Fruit fly (Drosophila melanogaster) whole organism, embryonic: ENCODE data around the gene mus301.
A peak's percentile ranks its signal among the peaks of the same experiment; 100 is the strongest.

ENCODE experiments used
- B-H1 ChIP-seq: fragments of 200-800 bp; sonication (Bioruptor generic); IDR thresholded peaks from 3 replicates; pipeline ENCODE4 v1.3.6; 2022; ENCODE audit warnings: missing biosample characterization, missing genetic modification characterization
- BEAF-32 ChIP-seq: fragments of 200-800 bp; sonication (Bioruptor generic); optimal IDR thresholded peaks from 3 replicates; lab custom pipeline; 2017; ENCODE audit warnings: missing biosample characterization, missing genetic modification characterization, mild to moderate bottlenecking, moderate library complexity, missing genetic modification reagents
- Bgb ChIP-seq: fragments of 200-800 bp; sonication (Bioruptor generic); IDR thresholded peaks from 2 replicates; pipeline ENCODE4 v1.3.6; 2022; ENCODE audit warnings: missing biosample characterization, missing genetic modification characterization; ENCODE audit not compliant: partially characterized antibody
- CG10267 ChIP-seq: fragments of 200-800 bp; sonication (Bioruptor generic); optimal IDR thresholded peaks from 2 replicates; lab custom pipeline; 2018; ENCODE audit warnings: missing biosample characterization, mild to moderate bottlenecking, missing genetic modification characterization, moderate library complexity
- CG11723 ChIP-seq: fragments of 200-800 bp; sonication (Bioruptor generic); optimal IDR thresholded peaks from 2 replicates; lab custom pipeline; 2017; ENCODE audit warnings: missing biosample characterization, mild to moderate bottlenecking, missing genetic modification characterization
- CG12236 ChIP-seq: fragments of 200-800 bp; sonication (Bioruptor generic); optimal IDR thresholded peaks from 2 replicates; lab custom pipeline; 2016; ENCODE audit warnings: missing biosample characterization, missing genetic modification characterization
- CG13287 ChIP-seq: fragments of 200-800 bp; sonication (Bioruptor generic); IDR thresholded peaks from 2 replicates; pipeline ENCODE4 v1.3.6; 2022; ENCODE audit warnings: missing biosample characterization, missing genetic modification characterization; ENCODE audit not compliant: partially characterized antibody
- CG14014 ChIP-seq: fragments of 200-800 bp; sonication (Bioruptor generic); IDR thresholded peaks from 2 replicates; pipeline ENCODE4 v1.3.6; 2022; ENCODE audit warnings: missing biosample characterization, missing genetic modification characterization
- CG14710 ChIP-seq: fragments of 200-800 bp; sonication (Bioruptor generic); optimal IDR thresholded peaks from 3 replicates; lab custom pipeline; 2019; ENCODE audit warnings: missing biosample characterization, mild to moderate bottlenecking, missing genetic modification characterization, moderate library complexity
- CG15514 ChIP-seq: fragments of 200-800 bp; sonication (Bioruptor generic); optimal IDR thresholded peaks from 3 replicates; lab custom pipeline; 2017; ENCODE audit warnings: missing biosample characterization, missing genetic modification characterization, mild to moderate bottlenecking, moderate library complexity, missing genetic modification reagents
- CG16813 ChIP-seq: fragments of 200-800 bp; sonication (Bioruptor generic); IDR thresholded peaks from 3 replicates; pipeline ENCODE4 v1.3.6; 2022; ENCODE audit warnings: missing biosample characterization, missing genetic modification characterization; ENCODE audit not compliant: partially characterized antibody
- CG18011 ChIP-seq: fragments of 200-800 bp; sonication (Bioruptor generic); optimal IDR thresholded peaks from 2 replicates; lab custom pipeline; 2017; ENCODE audit warnings: missing biosample characterization, missing genetic modification characterization, mild to moderate bottlenecking, moderate library complexity, missing genotype
- CG2116 ChIP-seq: fragments of 200-800 bp; sonication (Bioruptor generic); optimal IDR thresholded peaks from 3 replicates; lab custom pipeline; 2018; ENCODE audit warnings: missing biosample characterization, mild to moderate bottlenecking, missing genetic modification characterization
- CG30403 ChIP-seq: fragments of 200-800 bp; sonication (Bioruptor generic); optimal IDR thresholded peaks from 3 replicates; lab custom pipeline; 2016; ENCODE audit warnings: missing biosample characterization, missing genetic modification characterization
- CG42726 ChIP-seq: fragments of 200-800 bp; sonication (Bioruptor generic); IDR thresholded peaks from 2 replicates; pipeline ENCODE4 v1.3.6; 2022; ENCODE audit warnings: missing biosample characterization, missing genetic modification characterization; ENCODE audit not compliant: partially characterized antibody
- CG43689 ChIP-seq: fragments of 200-800 bp; sonication (Bioruptor generic); IDR thresholded peaks from 2 replicates; pipeline ENCODE4 v1.3.6; 2022; ENCODE audit warnings: missing biosample characterization, missing genetic modification characterization
- CG9797 ChIP-seq: fragments of 200-800 bp; sonication (Bioruptor generic); optimal IDR thresholded peaks from 3 replicates; lab custom pipeline; 2018; ENCODE audit warnings: missing biosample characterization, mild to moderate bottlenecking, missing genetic modification characterization
- CoRest ChIP-seq: fragments of 200-800 bp; sonication (Bioruptor generic); optimal IDR thresholded peaks from 3 replicates; lab custom pipeline; 2018; ENCODE audit warnings: missing biosample characterization, mild to moderate bottlenecking, missing genetic modification characterization, moderate library complexity
- Dad ChIP-seq: fragments of 200-800 bp; sonication (Bioruptor generic); optimal IDR thresholded peaks from 3 replicates; lab custom pipeline; 2016; ENCODE audit warnings: missing biosample characterization, missing genetic modification characterization
- Doc3 ChIP-seq: fragments of 200-800 bp; sonication (Bioruptor generic); IDR thresholded peaks from 3 replicates; pipeline ENCODE4 v1.3.6; 2022; ENCODE audit warnings: missing biosample characterization, missing genetic modification characterization; ENCODE audit not compliant: partially characterized antibody
- E2f1 ChIP-seq: fragments of 200-800 bp; sonication (Bioruptor generic); IDR thresholded peaks from 2 replicates; pipeline ENCODE4 v1.3.6; 2022; ENCODE audit warnings: missing biosample characterization, missing genetic modification characterization
- Ets97D ChIP-seq: fragments of 200-800 bp; sonication (Bioruptor generic); optimal IDR thresholded peaks from 3 replicates; lab custom pipeline; 2016; ENCODE audit warnings: missing biosample characterization, missing genetic modification characterization
- GATAe ChIP-seq: fragments of 200-800 bp; sonication (Bioruptor generic); conservative IDR thresholded peaks from 2 replicates; pipeline ENCODE4 v1.3.6; 2022; ENCODE audit warnings: missing biosample characterization, missing genetic modification characterization
- HmgZ ChIP-seq: fragments of 200-800 bp; sonication (Bioruptor generic); optimal IDR thresholded peaks from 2 replicates; lab custom pipeline; 2018; ENCODE audit warnings: missing biosample characterization, mild to moderate bottlenecking, missing genetic modification characterization
- MBD-R2 ChIP-seq: fragments of 200-800 bp; sonication (Bioruptor generic); IDR thresholded peaks from 2 replicates; pipeline ENCODE4 v1.3.6; 2022; ENCODE audit warnings: missing biosample characterization, missing genetic modification characterization
- Myb ChIP-seq: fragments of 200-800 bp; sonication (Bioruptor generic); optimal IDR thresholded peaks from 2 replicates; lab custom pipeline; 2016; ENCODE audit warnings: missing biosample characterization, missing genetic modification characterization
- Opbp ChIP-seq: fragments of 200-800 bp; sonication (Bioruptor generic); IDR thresholded peaks from 3 replicates; pipeline ENCODE4 v1.3.6; 2022; ENCODE audit warnings: missing biosample characterization, missing genetic modification characterization; ENCODE audit not compliant: partially characterized antibody
- Sry-δ ChIP-seq: fragments of 200-800 bp; sonication (Bioruptor generic); optimal IDR thresholded peaks from 2 replicates; lab custom pipeline; 2016; ENCODE audit warnings: missing biosample characterization, missing genetic modification characterization
- Stat92E ChIP-seq, 3 experiments: fragments of >200 bp in 2 of 3; fragments of 200-800 bp in 1 of 3; sonication (Bioruptor generic) in 1 of 3; optimal IDR thresholded peaks; 2 replicates each; lab custom pipeline; 2017 to 2019; ENCODE audit warnings: missing biosample characterization in 3 of 3, missing genetic modification characterization in 3 of 3, mild to moderate bottlenecking in 1 of 3, moderate library complexity in 1 of 3
- TFAM ChIP-seq: fragments of 200-800 bp; sonication (Bioruptor generic); optimal IDR thresholded peaks from 2 replicates; lab custom pipeline; 2017; ENCODE audit warnings: missing biosample characterization, missing genetic modification characterization, inconsistent platforms
- ac ChIP-seq: fragments of 200-800 bp; sonication (Bioruptor generic); optimal IDR thresholded peaks from 3 replicates; lab custom pipeline; 2017; ENCODE audit warnings: missing biosample characterization, mild to moderate bottlenecking, missing genetic modification characterization
- bigmax ChIP-seq: fragments of 200-800 bp; sonication (Bioruptor generic); optimal IDR thresholded peaks from 2 replicates; lab custom pipeline; 2018; ENCODE audit warnings: missing biosample characterization, mild to moderate bottlenecking, missing genetic modification characterization
- cg ChIP-seq: fragments of 200-800 bp; sonication (Bioruptor generic); optimal IDR thresholded peaks from 3 replicates; lab custom pipeline; 2019; ENCODE audit warnings: missing biosample characterization, mild to moderate bottlenecking, missing genetic modification characterization, moderate library complexity
- chinmo ChIP-seq: fragments of 200-800 bp; sonication (Bioruptor generic); IDR thresholded peaks from 4 replicates; pipeline ENCODE4 v1.3.6; 2022; ENCODE audit warnings: missing biosample characterization, missing genetic modification characterization; ENCODE audit not compliant: partially characterized antibody
- crp ChIP-seq, 2 experiments: fragments of 200-800 bp; sonication (Bioruptor generic); optimal IDR thresholded peaks; 2 replicates in 1 of 2; 3 replicates in 1 of 2; lab custom pipeline; 2017; ENCODE audit warnings: missing biosample characterization in 2 of 2, missing genetic modification characterization in 2 of 2, mild to moderate bottlenecking in 1 of 2, moderate library complexity in 1 of 2
- dpn ChIP-seq, 2 experiments: fragments of 200-800 bp; sonication (Bioruptor generic); optimal IDR thresholded peaks; 3 replicates each; lab custom pipeline; 2016; ENCODE audit warnings: missing biosample characterization in 2 of 2, missing genetic modification characterization in 2 of 2
- fu2 ChIP-seq: fragments of 200-800 bp; sonication (Bioruptor generic); optimal IDR thresholded peaks from 2 replicates; lab custom pipeline; 2016; ENCODE audit warnings: missing biosample characterization, missing genetic modification characterization
- gfzf ChIP-seq: fragments of 200-800 bp; sonication (Bioruptor generic); optimal IDR thresholded peaks from 2 replicates; lab custom pipeline; 2016; ENCODE audit warnings: missing biosample characterization, mild to moderate bottlenecking, missing genetic modification characterization, moderate library complexity
- hbn ChIP-seq: fragments of 200-800 bp; sonication (Bioruptor generic); IDR thresholded peaks from 2 replicates; pipeline ENCODE4 v1.3.6; 2022; ENCODE audit warnings: missing biosample characterization, missing genetic modification characterization; ENCODE audit not compliant: partially characterized antibody
- inv ChIP-seq: fragments of 200-800 bp; sonication (Bioruptor generic); IDR thresholded peaks from 2 replicates; pipeline ENCODE4 v1.3.6; 2022; ENCODE audit warnings: missing biosample characterization, missing genetic modification characterization; ENCODE audit not compliant: partially characterized antibody
- nau ChIP-seq: fragments of 200-800 bp; sonication (Bioruptor generic); optimal IDR thresholded peaks from 3 replicates; lab custom pipeline; 2017; ENCODE audit warnings: missing biosample characterization, mild to moderate bottlenecking, missing genetic modification characterization, missing genetic modification reagents
- phol ChIP-seq: fragments of 200-800 bp; sonication (Bioruptor generic); optimal IDR thresholded peaks from 3 replicates; lab custom pipeline; 2018; ENCODE audit warnings: missing biosample characterization, mild to moderate bottlenecking, missing genetic modification characterization, moderate library complexity
- pzg ChIP-seq: fragments of 200-800 bp; sonication (Bioruptor generic); optimal IDR thresholded peaks from 3 replicates; lab custom pipeline; 2018; ENCODE audit warnings: missing biosample characterization, mild to moderate bottlenecking, missing genetic modification characterization, moderate library complexity
- shn ChIP-seq: fragments of 200-800 bp; sonication (Bioruptor generic); optimal IDR thresholded peaks from 3 replicates; lab custom pipeline; 2016; ENCODE audit warnings: missing biosample characterization, missing genetic modification characterization
- trem ChIP-seq: fragments of 200-800 bp; optimal IDR thresholded peaks from 3 replicates; lab custom pipeline; 2019; ENCODE audit warnings: missing biosample characterization, mild to moderate bottlenecking, missing genetic modification characterization, moderate library complexity
- unc-4 ChIP-seq: fragments of 200-800 bp; sonication (Bioruptor generic); IDR thresholded peaks from 2 replicates; pipeline ENCODE4 v1.3.6; 2022; ENCODE audit warnings: missing biosample characterization, missing genetic modification characterization; ENCODE audit not compliant: partially characterized antibody
- vfl ChIP-seq: fragments of 200-800 bp; sonication (Bioruptor generic); optimal IDR thresholded peaks from 2 replicates; lab custom pipeline; 2016; ENCODE audit warnings: missing biosample characterization, missing genetic modification characterization

The mus301 gene

DNA sequence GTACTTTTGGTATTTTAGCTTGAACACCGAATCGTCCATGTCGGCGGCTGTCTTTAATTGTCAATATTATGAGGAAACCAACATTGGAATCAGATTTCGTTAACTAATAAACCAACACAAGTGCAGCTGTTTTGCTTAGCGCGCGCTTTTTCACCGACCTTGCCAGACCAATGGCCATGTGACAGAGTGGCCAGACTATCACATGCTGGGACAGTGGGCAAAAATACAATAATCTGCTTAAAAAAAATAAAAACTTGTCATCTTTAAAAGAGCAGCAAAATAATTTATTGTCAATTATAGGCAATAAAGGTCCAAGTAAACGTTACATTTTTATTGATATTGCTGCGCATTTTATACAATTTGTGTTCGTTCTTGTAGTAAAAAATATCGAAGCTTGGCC is 38.2 kb downstream of the mus301 start, which contains the start of gene RecQ4 (continued):
- TF ChIP-seq hbn (peak; percentile 25; the same call in 1 of the 2 replicates), fu2 (no peak), CG10267 (tag; lab: Kevin White, UChicago) (peak; percentile 31), pzg (GFP tag; lab: Kevin White, UChicago) (peak; percentile 81), unc-4 (0 out of 2 replicates have a peak, but pooled peaks have one; percentile 29), CG30403 (GFP tag; lab: Kevin White, UChicago) (peak; percentile 26), CG18011 (GFP tag; lab: Kevin White, UChicago) (peak; percentile 17), CG15514 (GFP tag; lab: Kevin White, UChicago) (peak; percentile 62), E2f1 (peak; percentile 90), bigmax (GFP tag; lab: Kevin White, UChicago) (peak; percentile 54), CG16813 (peak; percentile 58), CG2116 (GFP tag; lab: Kevin White, UChicago) (peak; percentile 40), BEAF-32 (GFP tag; lab: Kevin White, UChicago) (peak; percentile 36), gfzf (GFP tag; lab: Kevin White, UChicago) (peak; percentile 44), nau (no peak), CG11723 (GFP tag; lab: Kevin White, UChicago) (no peak), CG43689 (GFP tag; lab: Robert Waterston, UW) (no peak), Myb (GFP tag; lab: Kevin White, UChicago) (peak; percentile 46), CG14014 (0 out of 2 replicates have a peak, but pooled peaks have one; percentile 19), vfl (peak; percentile 48), Opbp (peak; percentile 53; the same call in 1 of the 3 replicates), cg (GFP tag; lab: Kevin White, UChicago) (peak; percentile 47), CG13287 (GFP tag; lab: Robert Waterston, UW) (peak; percentile 51; the same call in 1 of the 2 replicates), trem (tag; lab: Kevin White, UChicago) (peak; percentile 36), Dad (peak; percentile 16), inv (peak; percentile 29; the same call in 1 of the 2 replicates), Bgb (GFP tag; lab: Robert Waterston, UW) (peak; percentile 39; the same call in 1 of the 2 replicates), Stat92E (GFP tag; optimal IDR thresholded peaks at IDR 0.05; lab: Kevin White, UChicago) (peak in 1 of 3 experiments; percentile 1), HmgZ (tag; lab: Kevin White, UChicago) (peak; percentile 40), B-H1 (GFP tag; lab: Robert Waterston, UW) (no peak), CG14710 (tag; lab: Kevin White, UChicago) (peak; percentile 32), CG12236 (GFP tag; lab: Kevin White, UChicago) (no peak), dpn (GFP tag; optimal IDR thresholded peaks at IDR 0.05; lab: Kevin White, UChicago) (peak in 1 of 2 experiments; percentile 7), CG42726 (GFP tag; lab: Robert Waterston, UW) (peak; percentile 52; the same call in 1 of the 2 replicates), MBD-R2 (peak; percentile 78), chinmo (GFP tag; lab: Robert Waterston, UW) (0 out of 4 replicates have a peak, but pooled peaks have one; percentile 37), crp (GFP tag; optimal IDR thresholded peaks at IDR 0.05; lab: Kevin White, UChicago) (peak; percentile 19 to 80), Ets97D (GFP tag; lab: Kevin White, UChicago) (peak; percentile 70), Doc3 (GFP tag; lab: Robert Waterston, UW) (0 out of 3 replicates have a peak, but pooled peaks have one; percentile 26), CoRest (tag; lab: Kevin White, UChicago) (peak; percentile 35), TFAM (GFP tag; lab: Kevin White, UChicago) (no peak), CG9797 (GFP tag; lab: Kevin White, UChicago) (peak; percentile 34), Sry-δ (GFP tag; lab: Kevin White, UChicago) (peak; percentile 45), shn (no peak), phol (tag; lab: Kevin White, UChicago) (peak; percentile 22), GATAe (GFP tag; lab: Robert Waterston, UW) (no peak), ac (GFP tag; lab: Kevin White, UChicago) (peak; percentile 13)
